Fruit fly (Drosophila melanogaster): ENCODE measurements around the gene CG3436.
A peak's percentile ranks its signal among the peaks of the same experiment; 100 is the strongest.

Gene CG3436

dm6 chr2L:166115-167069 is 10.6 kb downstream of the CG3436 start (continued):
- peak; percentile 96 for TF ChIP-seq B-H2 (GFP tag; optimal IDR thresholded peaks at IDR 0.05)
- TF ChIP-seq D (optimal IDR thresholded peaks at IDR 0.05), result no peak
- peak; percentile 61 for TF ChIP-seq D (GFP tag; optimal IDR thresholded peaks at IDR 0.05)
- TF ChIP-seq CG2678 (tag; optimal IDR thresholded peaks at IDR 0.05), result peak; percentile 85
- TF ChIP-seq chm (GFP tag; IDR thresholded peaks at IDR 0.05), result no peak
- no peak for TF ChIP-seq Doc2 (GFP tag; IDR thresholded peaks at IDR 0.05)
- TF ChIP-seq dpn (GFP tag; optimal IDR thresholded peaks at IDR 0.05), result peak in 1 of 2 experiments; percentile 4
- peak; percentile 36 for TF ChIP-seq CG4424 (GFP tag; optimal IDR thresholded peaks at IDR 0.05)
- TF ChIP-seq psq (GFP tag; optimal IDR thresholded peaks at IDR 0.05), result peak; percentile 21
- TF ChIP-seq Ssrp (tag; optimal IDR thresholded peaks at IDR 0.05), result no peak
- no peak for TF ChIP-seq Usf (GFP tag; optimal IDR thresholded peaks at IDR 0.05)
- no peak for TF ChIP-seq bowl (GFP tag; IDR thresholded peaks at IDR 0.05)
- TF ChIP-seq lab (GFP tag; optimal IDR thresholded peaks at IDR 0.05), result peak; percentile 95
- TF ChIP-seq Jarid2 (GFP tag; optimal IDR thresholded peaks at IDR 0.05), result peak; percentile 68
- TF ChIP-seq dati (GFP tag; IDR thresholded peaks at IDR 0.05), result no peak
- TF ChIP-seq CG9215 (GFP tag; IDR thresholded peaks at IDR 0.05), result no peak
- peak; percentile 84 for TF ChIP-seq scrt (GFP tag; optimal IDR thresholded peaks at IDR 0.05)
- TF ChIP-seq ems (GFP tag; optimal IDR thresholded peaks at IDR 0.05), result peak; percentile 58
- no peak for TF ChIP-seq cad (GFP tag; optimal IDR thresholded peaks at IDR 0.05)
- no peak for TF ChIP-seq TFAM (GFP tag; optimal IDR thresholded peaks at IDR 0.05)
- no peak for TF ChIP-seq CG8290 (GFP tag; optimal IDR thresholded peaks at IDR 0.05)
- peak; percentile 28 to 68 for TF ChIP-seq CG8290 (tag; optimal IDR thresholded peaks at IDR 0.05)
- peak; percentile 41 for TF ChIP-seq NC2α (GFP tag; optimal IDR thresholded peaks at IDR 0.05)
- TF ChIP-seq Xbp1 (GFP tag; optimal IDR thresholded peaks at IDR 0.05), result no peak
- TF ChIP-seq Sin3A (optimal IDR thresholded peaks at IDR 0.05), result no peak
- peak; percentile 73 for TF ChIP-seq nerfin-1 (tag; optimal IDR thresholded peaks at IDR 0.05)
- peak; percentile 55 for TF ChIP-seq zen (tag; optimal IDR thresholded peaks at IDR 0.05)
- no peak for TF ChIP-seq lmd (GFP tag; IDR thresholded peaks at IDR 0.05)
- TF ChIP-seq run (tag; optimal IDR thresholded peaks at IDR 0.05), result peak; percentile 77
- TF ChIP-seq ham (GFP tag; IDR thresholded peaks at IDR 0.05), result no peak
- TF ChIP-seq CG1024 (GFP tag; IDR thresholded peaks at IDR 0.05), result no peak
- TF ChIP-seq Ets97D (GFP tag; optimal IDR thresholded peaks at IDR 0.05), result no peak
- no peak for TF ChIP-seq CG3726 (GFP tag; IDR thresholded peaks at IDR 0.05)
- TF ChIP-seq Fer3 (tag; optimal IDR thresholded peaks at IDR 0.05), result peak; percentile 72
- TF ChIP-seq slp2 (GFP tag; optimal IDR thresholded peaks at IDR 0.05), result no peak
- peak; percentile 51 for TF ChIP-seq CG8281 (tag; optimal IDR thresholded peaks at IDR 0.05)
- peak; percentile 59 for TF ChIP-seq gsb-n (tag; optimal IDR thresholded peaks at IDR 0.05)
- TF ChIP-seq Scr (GFP tag; IDR thresholded peaks at IDR 0.05; ENCODE audit: partially characterized antibody), result no peak
- peak; percentile 75 for TF ChIP-seq gem (tag; optimal IDR thresholded peaks at IDR 0.05)
- no peak for TF ChIP-seq fd96Cb (tag; optimal IDR thresholded peaks at IDR 0.05)
- no peak for TF ChIP-seq E2f2 (GFP tag; IDR thresholded peaks at IDR 0.05)
- TF ChIP-seq CG6854 (GFP tag; optimal IDR thresholded peaks at IDR 0.05), result peak; percentile 78
- no peak for TF ChIP-seq stc (GFP tag; IDR thresholded peaks at IDR 0.05)
- TF ChIP-seq fu2 (GFP tag; optimal IDR thresholded peaks at IDR 0.05), result no peak
- no peak for TF ChIP-seq CG7928 (GFP tag; optimal IDR thresholded peaks at IDR 0.05)
- no peak for TF ChIP-seq trem (tag; optimal IDR thresholded peaks at IDR 0.05)
- TF ChIP-seq Lhr (GFP tag; optimal IDR thresholded peaks at IDR 0.05), result no peak
- TF ChIP-seq Trl (optimal IDR thresholded peaks at IDR 0.05), result peak; percentile 32 to 84
- peak; percentile 54 for TF ChIP-seq Trl (GFP tag; optimal IDR thresholded peaks at IDR 0.05)
- no peak for TF ChIP-seq CG1832 (GFP tag; optimal IDR thresholded peaks at IDR 0.05)
- TF ChIP-seq ab (GFP tag; optimal IDR thresholded peaks at IDR 0.05), result peak; percentile 47

All from whole organism, embryonic.